Worm (Caenorhabditis elegans) whole organism, L3 larva: ENCODE data around the gene T26G10.1.

Experiments used
- R02D3.7 ChIP-seq: fragments of 150-350 bp; optimal IDR thresholded peaks from 2 replicates; lab custom pipeline; 2014; ENCODE audit warnings: missing biosample characterization, missing genetic modification characterization
- ZK546.5 ChIP-seq: sonication (generic microtip); optimal IDR thresholded peaks from 2 replicates; lab custom pipeline; 2017; ENCODE audit warnings: missing biosample characterization, missing genetic modification characterization
- ama-1 ChIP-seq: fragments of 150-350 bp; optimal IDR thresholded peaks from 2 replicates; lab custom pipeline; 2018
- ceh-28 ChIP-seq: fragments of 150-350 bp; optimal IDR thresholded peaks from 2 replicates; lab custom pipeline; 2014; ENCODE audit warnings: missing biosample characterization, missing genetic modification reagents, missing genetic modification characterization
- ceh-82 ChIP-seq: fragments of 150-350 bp; optimal IDR thresholded peaks from 2 replicates; lab custom pipeline; 2014; ENCODE audit warnings: missing biosample characterization, missing genetic modification characterization
- ceh-9 ChIP-seq: sonication (generic microtip); optimal IDR thresholded peaks from 2 replicates; lab custom pipeline; 2018; ENCODE audit warnings: missing biosample characterization, missing genetic modification characterization
- daf-12 ChIP-seq: fragments of 150-350 bp; optimal IDR thresholded peaks from 2 replicates; lab custom pipeline; 2014; ENCODE audit warnings: missing biosample characterization, missing genetic modification reagents, missing genetic modification characterization
- egl-5 ChIP-seq: fragments of 150-350 bp; optimal IDR thresholded peaks from 2 replicates; lab custom pipeline; 2017; ENCODE audit warnings: missing biosample characterization, missing genetic modification reagents, missing genetic modification characterization, inconsistent platforms
- elt-1 ChIP-seq: fragments of 150-350 bp; optimal IDR thresholded peaks from 2 replicates; lab custom pipeline; 2014; ENCODE audit warnings: missing biosample characterization, missing genetic modification characterization
- elt-2 ChIP-seq: sonication (generic microtip); optimal IDR thresholded peaks from 2 replicates; lab custom pipeline; 2016; ENCODE audit warnings: missing genetic modification reagents, mild to moderate bottlenecking, missing genetic modification characterization, missing compliant biosample characterization
- elt-3 ChIP-seq, 3 experiments: fragments of 150-350 bp in 1 of 3; sonication (generic microtip) in 2 of 3; optimal IDR thresholded peaks; 2 replicates in 2 of 3; 4 replicates in 1 of 3; lab custom pipeline; 2014 to 2017; ENCODE audit warnings: missing biosample characterization in 3 of 3, missing genetic modification characterization in 3 of 3
- eor-1 ChIP-seq, 2 experiments: fragments of 150-350 bp; optimal IDR thresholded peaks; 2 replicates each; lab custom pipeline; 2014 to 2018; ENCODE audit warnings: missing biosample characterization in 2 of 2, missing genetic modification characterization in 2 of 2
- fkh-10 ChIP-seq: sonication (generic microtip); optimal IDR thresholded peaks from 2 replicates; lab custom pipeline; 2017; ENCODE audit warnings: missing biosample characterization, missing genetic modification reagents, missing genetic modification characterization
- fkh-2 ChIP-seq: fragments of 150-350 bp; optimal IDR thresholded peaks from 2 replicates; lab custom pipeline; 2014; ENCODE audit warnings: missing biosample characterization, missing genetic modification reagents, missing genetic modification characterization
- fos-1 ChIP-seq: fragments of 150-350 bp; optimal IDR thresholded peaks from 2 replicates; lab custom pipeline; 2014; ENCODE audit warnings: missing biosample characterization, missing genetic modification characterization
- hmg-11 ChIP-seq: sonication (generic microtip); optimal IDR thresholded peaks from 2 replicates; lab custom pipeline; 2016; ENCODE audit warnings: missing genetic modification characterization, missing compliant biosample characterization
- jun-1 ChIP-seq: fragments of 150-350 bp; optimal IDR thresholded peaks from 2 replicates; lab custom pipeline; 2014; ENCODE audit warnings: missing biosample characterization, missing genetic modification reagents, missing genetic modification characterization
- lin-15B ChIP-seq: fragments of 150-350 bp; optimal IDR thresholded peaks from 2 replicates; lab custom pipeline; 2014; ENCODE audit warnings: missing biosample characterization, missing genetic modification characterization
- lin-39 ChIP-seq: fragments of 150-350 bp; optimal IDR thresholded peaks from 2 replicates; lab custom pipeline; 2018; ENCODE audit warnings: missing biosample characterization, missing genetic modification reagents, missing genetic modification characterization
- lsy-12 ChIP-seq: sonication (generic microtip); optimal IDR thresholded peaks from 2 replicates; lab custom pipeline; 2016; ENCODE audit warnings: mild to moderate bottlenecking, missing genetic modification characterization, missing compliant biosample characterization
- mdl-1 ChIP-seq: fragments of 150-350 bp; optimal IDR thresholded peaks from 2 replicates; lab custom pipeline; 2014; ENCODE audit warnings: missing biosample characterization, missing genetic modification characterization
- mml-1 ChIP-seq: fragments of 150-350 bp; sonication (generic microtip); optimal IDR thresholded peaks from 3 replicates; lab custom pipeline; 2014; ENCODE audit warnings: missing biosample characterization, missing genetic modification characterization
- nfya-1 ChIP-seq: sonication (generic microtip); optimal IDR thresholded peaks from 2 replicates; lab custom pipeline; 2017; ENCODE audit warnings: missing genetic modification characterization, mild to moderate bottlenecking, missing compliant biosample characterization, antibody characterized with exemption, moderate library complexity; ENCODE audit not compliant: insufficient read depth
- nhr-11 ChIP-seq: fragments of 150-350 bp; optimal IDR thresholded peaks from 2 replicates; lab custom pipeline; 2014; ENCODE audit warnings: missing biosample characterization, missing genetic modification characterization
- nhr-12 ChIP-seq: fragments of 150-350 bp; optimal IDR thresholded peaks from 2 replicates; lab custom pipeline; 2014; ENCODE audit warnings: missing biosample characterization, missing genetic modification characterization
- nhr-23 ChIP-seq: fragments of 150-350 bp; optimal IDR thresholded peaks from 2 replicates; lab custom pipeline; 2014; ENCODE audit warnings: missing biosample characterization, missing genetic modification reagents, missing genetic modification characterization
- nhr-237 ChIP-seq: fragments of 150-350 bp; optimal IDR thresholded peaks from 2 replicates; lab custom pipeline; 2014; ENCODE audit warnings: missing biosample characterization, missing genetic modification characterization
- nhr-28 ChIP-seq: fragments of 150-350 bp; optimal IDR thresholded peaks from 2 replicates; lab custom pipeline; 2014; ENCODE audit warnings: missing biosample characterization, missing genetic modification characterization
- nhr-43 ChIP-seq: sonication (generic microtip); optimal IDR thresholded peaks from 2 replicates; lab custom pipeline; 2016; ENCODE audit warnings: mild to moderate bottlenecking, missing genetic modification characterization, missing compliant biosample characterization; ENCODE audit not compliant: poor library complexity, severe bottlenecking
- nhr-67 ChIP-seq: fragments of 150-350 bp; optimal IDR thresholded peaks from 2 replicates; lab custom pipeline; 2014; ENCODE audit warnings: missing biosample characterization, missing genetic modification characterization
- nhr-76 ChIP-seq: fragments of 150-350 bp; sonication (generic microtip); optimal IDR thresholded peaks from 5 replicates; lab custom pipeline; 2014; ENCODE audit warnings: missing biosample characterization, missing genetic modification characterization
- pqm-1 ChIP-seq: fragments of 150-350 bp; optimal IDR thresholded peaks from 2 replicates; lab custom pipeline; 2017; ENCODE audit warnings: missing biosample characterization, missing genetic modification characterization, inconsistent platforms
- sea-2 ChIP-seq: fragments of 150-350 bp; sonication (generic microtip); optimal IDR thresholded peaks from 4 replicates; lab custom pipeline; 2014; ENCODE audit warnings: missing biosample characterization, missing genetic modification reagents, missing genetic modification characterization
- skn-1 ChIP-seq: fragments of 150-350 bp; optimal IDR thresholded peaks from 2 replicates; lab custom pipeline; 2014; ENCODE audit warnings: missing biosample characterization, missing genetic modification characterization
- snpc-4 ChIP-seq: fragments of 150-350 bp; optimal IDR thresholded peaks from 2 replicates; lab custom pipeline; 2014; ENCODE audit warnings: missing biosample characterization, missing genetic modification characterization
- tbx-2 ChIP-seq: sonication (generic microtip); optimal IDR thresholded peaks from 2 replicates; lab custom pipeline; 2016; ENCODE audit warnings: mild to moderate bottlenecking, missing genetic modification characterization, missing compliant biosample characterization
- unc-39 ChIP-seq: sonication (generic microtip); optimal IDR thresholded peaks from 4 replicates; lab custom pipeline; 2017; ENCODE audit warnings: missing biosample characterization, missing genetic modification characterization
- zag-1 ChIP-seq: fragments of 150-350 bp; optimal IDR thresholded peaks from 2 replicates; lab custom pipeline; 2014; ENCODE audit warnings: missing biosample characterization, missing genetic modification characterization
- ztf-11 ChIP-seq: fragments of 150-350 bp; optimal IDR thresholded peaks from 2 replicates; lab custom pipeline; 2014; ENCODE audit warnings: missing biosample characterization, missing genetic modification characterization
- ztf-4 ChIP-seq: fragments of 150-350 bp; optimal IDR thresholded peaks from 2 replicates; lab custom pipeline; 2014; ENCODE audit warnings: missing biosample characterization, missing genetic modification characterization

T26G10.1 gene

ce11 chrIII:9454730-9455129 is 48.3 kb upstream of the T26G10.1 start:
- TF ChIP-seq nhr-43 (tag; lab: Kevin White, UChicago) (peak; percentile 17), nhr-23 (peak; percentile 40), snpc-4 (tag; lab: Kevin White, UChicago) (no peak)

ce11 chrIII:9453962-9454361 is 47.5 kb upstream of the T26G10.1 start, which contains the start of gene F54C8.7:
TSS of gene F54C8.7 (minus strand) at chrIII:9454062.
- no peak for TF ChIP-seq eor-1 (tag; optimal IDR thresholded peaks at IDR 0.05; lab: Kevin White, UChicago)
- TF ChIP-seq ztf-11, result no peak
- TF ChIP-seq, all 47 proteins: peak for 0

ce11 chrIII:9450933-9451332 is 44.5 kb upstream of the T26G10.1 start:
- TF ChIP-seq ceh-28 (tag; lab: Kevin White, UChicago) (no peak), nhr-23 (peak; percentile 14), lin-39 (peak; percentile 80), sea-2 (GFP tag; lab: Kevin White, UChicago) (no peak), pqm-1 (tag; lab: Kevin White, UChicago) (peak; percentile 39), nfya-1 (peak; percentile 24), egl-5 (tag; lab: Kevin White, UChicago) (peak; percentile 6)

- no peak for TF ChIP-seq hmg-11 (tag; lab: Kevin White, UChicago)
- TF ChIP-seq unc-39, result no peak
- no peak for TF ChIP-seq eor-1 (tag; optimal IDR thresholded peaks at IDR 0.05; lab: Kevin White, UChicago)
- TF ChIP-seq nhr-12 (tag; lab: Kevin White, UChicago), result no peak
- TF ChIP-seq R02D3.7 (tag; lab: Kevin White, UChicago), result no peak
- no peak for TF ChIP-seq nhr-11
- TF ChIP-seq jun-1 (tag; lab: Kevin White, UChicago), result no peak
- TF ChIP-seq lin-39, result no peak
- no peak for TF ChIP-seq daf-12 (tag; lab: Kevin White, UChicago)
- TF ChIP-seq ceh-82 (tag; lab: Kevin White, UChicago), result no peak
- TF ChIP-seq lin-15B (tag; lab: Kevin White, UChicago), result no peak
- no peak for TF ChIP-seq egl-5 (tag; lab: Kevin White, UChicago)
- no peak for TF ChIP-seq elt-3 (tag; optimal IDR thresholded peaks at IDR 0.05; lab: Kevin White, UChicago)
- no peak for TF ChIP-seq zag-1 (tag; lab: Kevin White, UChicago)
- TF ChIP-seq fkh-10, result no peak
- no peak for TF ChIP-seq nfya-1
- no peak for TF ChIP-seq tbx-2 (tag; lab: Kevin White, UChicago)
Measured at ce11 chrIII:9449831-9450230, 43.4 kb upstream of the T26G10.1 start, which contains the start of gene F54C8.6. TSS of gene F54C8.6 (minus strand) at chrIII:9449931.

- peak; percentile 11 for TF ChIP-seq snpc-4 (tag; lab: Kevin White, UChicago)
Measured at ce11 chrIII:9449351-9449750, 42.9 kb upstream of the T26G10.1 start.

ce11 chrIII:9443417-9444027 is 37.1 kb upstream of the T26G10.1 start, which contains the start of gene pir-2:
TSS of gene pir-2 (minus strand) at chrIII:9443634.
- TF ChIP-seq daf-12 (tag; lab: Kevin White, UChicago) (no peak), fkh-10 (peak; percentile 11), sea-2 (GFP tag; lab: Kevin White, UChicago) (peak; percentile 83), ztf-4 (tag; lab: Kevin White, UChicago) (no peak), pqm-1 (tag; lab: Kevin White, UChicago) (peak; percentile 40), lin-15B (tag; lab: Kevin White, UChicago) (peak; percentile 93), nhr-67 (tag; lab: Kevin White, UChicago) (no peak), mml-1 (no peak), elt-2 (tag; lab: Kevin White, UChicago) (peak; percentile 48), ztf-11 (no peak), ceh-28 (tag; lab: Kevin White, UChicago) (peak; percentile 97), ama-1 (peak; percentile 86), ZK546.5 (tag; lab: Kevin White, UChicago) (no peak), fkh-2 (tag; lab: Kevin White, UChicago) (no peak), elt-1 (tag; lab: Kevin White, UChicago) (peak; percentile 25), fos-1 (no peak), elt-3 (tag; optimal IDR thresholded peaks at IDR 0.05; lab: Kevin White, UChicago) (no peak), egl-5 (tag; lab: Kevin White, UChicago) (peak; percentile 66), unc-39 (no peak), hmg-11 (tag; lab: Kevin White, UChicago) (peak; percentile 67), lsy-12 (tag; lab: Kevin White, UChicago) (peak; percentile 60), nhr-11 (no peak), jun-1 (tag; lab: Kevin White, UChicago) (peak; percentile 20), skn-1 (tag; lab: Kevin White, UChicago) (peak; percentile 50), mdl-1 (tag; lab: Kevin White, UChicago) (no peak), nhr-12 (tag; lab: Kevin White, UChicago) (no peak), nhr-76 (tag; lab: Kevin White, UChicago) (no peak), nhr-28 (no peak), nfya-1 (peak; percentile 96), lin-39 (peak; percentile 95), nhr-237 (tag; lab: Kevin White, UChicago) (no peak), ceh-9 (no peak)
